Fruit fly (Drosophila melanogaster) whole organism, larva: ENCODE results near the gene CG14053.

Source experiments
- noc ChIP-seq: fragments of 200-800 bp; sonication (Bioruptor generic); optimal IDR thresholded peaks from 3 replicates; lab custom pipeline; 2019; ENCODE audit warnings: missing biosample characterization, mild to moderate bottlenecking, missing genetic modification characterization, moderate library complexity

CG14053 gene

DNA sequence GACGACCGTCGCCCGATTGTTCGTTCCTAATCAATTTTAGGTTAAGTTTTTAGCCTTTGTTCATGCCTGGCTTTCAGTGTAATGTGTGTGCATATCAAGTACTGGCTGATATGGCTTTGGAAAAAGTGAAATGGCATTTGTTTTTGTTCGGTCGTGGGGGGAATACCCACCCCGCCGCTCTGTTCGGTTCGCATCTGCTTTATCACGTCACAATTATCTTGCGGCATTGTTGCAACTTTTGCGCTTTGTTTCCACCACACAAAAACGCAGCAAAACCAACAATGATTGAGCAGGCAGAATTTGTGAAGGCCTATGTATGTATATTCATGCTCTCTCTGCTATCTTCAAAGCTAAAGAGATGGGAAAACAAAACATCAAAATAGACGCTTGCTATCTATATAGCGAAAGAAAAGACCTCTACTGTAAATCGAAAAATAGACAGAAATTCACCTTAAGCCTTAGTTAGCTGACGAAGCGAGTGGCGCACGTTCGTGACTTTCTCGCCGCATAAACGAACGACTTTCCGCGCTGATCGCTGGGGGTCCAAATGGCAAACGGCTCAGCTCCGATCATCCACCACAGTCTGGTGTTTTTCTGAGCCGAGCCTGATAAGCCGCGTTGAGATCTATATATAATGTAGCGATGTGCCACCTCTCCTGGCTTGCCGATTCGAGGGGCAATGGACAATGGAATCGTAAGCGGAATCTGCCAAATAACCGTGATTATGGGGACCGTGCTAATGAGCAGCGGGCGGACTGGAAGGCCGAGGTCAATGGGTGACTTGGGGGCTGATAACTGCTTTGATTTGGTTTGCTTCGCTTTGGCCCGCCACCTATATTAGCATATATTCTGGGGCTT is 3.9 kb upstream of the CG14053 start:
- TF ChIP-seq noc (tag; lab: Kevin White, UChicago), result no peak

DNA sequence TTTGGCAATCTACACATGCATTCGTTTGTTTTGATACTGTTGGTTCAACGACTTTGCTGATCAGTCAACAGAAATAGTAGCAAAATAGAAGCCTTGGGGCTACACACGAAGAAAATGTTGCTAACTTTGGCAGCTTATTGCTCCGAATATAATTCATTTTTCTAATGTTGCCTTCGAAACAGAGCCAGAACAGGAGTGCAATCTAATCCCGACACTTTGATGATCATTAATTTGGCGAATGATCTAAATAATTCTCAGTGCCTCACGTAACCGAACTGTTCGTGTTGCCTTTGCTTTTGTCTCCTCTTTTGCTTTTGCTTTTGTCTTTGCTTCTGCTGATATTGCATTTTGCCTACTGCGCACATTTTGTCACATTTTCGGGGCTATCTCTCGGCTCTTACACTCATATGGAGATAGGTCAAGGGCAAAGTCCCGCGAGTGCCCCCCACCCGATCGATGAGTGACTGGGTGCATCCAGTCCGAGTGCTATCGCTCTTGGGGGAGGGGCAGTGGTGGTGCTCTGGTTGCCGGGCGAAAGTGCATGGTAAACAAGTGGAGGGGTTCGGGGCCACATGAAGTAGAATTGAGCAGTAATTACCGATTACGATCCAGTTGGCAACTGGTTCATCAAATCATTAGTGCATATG is 2.5 kb upstream of the CG14053 start:
- no peak for TF ChIP-seq noc (tag; lab: Kevin White, UChicago)

DNA sequence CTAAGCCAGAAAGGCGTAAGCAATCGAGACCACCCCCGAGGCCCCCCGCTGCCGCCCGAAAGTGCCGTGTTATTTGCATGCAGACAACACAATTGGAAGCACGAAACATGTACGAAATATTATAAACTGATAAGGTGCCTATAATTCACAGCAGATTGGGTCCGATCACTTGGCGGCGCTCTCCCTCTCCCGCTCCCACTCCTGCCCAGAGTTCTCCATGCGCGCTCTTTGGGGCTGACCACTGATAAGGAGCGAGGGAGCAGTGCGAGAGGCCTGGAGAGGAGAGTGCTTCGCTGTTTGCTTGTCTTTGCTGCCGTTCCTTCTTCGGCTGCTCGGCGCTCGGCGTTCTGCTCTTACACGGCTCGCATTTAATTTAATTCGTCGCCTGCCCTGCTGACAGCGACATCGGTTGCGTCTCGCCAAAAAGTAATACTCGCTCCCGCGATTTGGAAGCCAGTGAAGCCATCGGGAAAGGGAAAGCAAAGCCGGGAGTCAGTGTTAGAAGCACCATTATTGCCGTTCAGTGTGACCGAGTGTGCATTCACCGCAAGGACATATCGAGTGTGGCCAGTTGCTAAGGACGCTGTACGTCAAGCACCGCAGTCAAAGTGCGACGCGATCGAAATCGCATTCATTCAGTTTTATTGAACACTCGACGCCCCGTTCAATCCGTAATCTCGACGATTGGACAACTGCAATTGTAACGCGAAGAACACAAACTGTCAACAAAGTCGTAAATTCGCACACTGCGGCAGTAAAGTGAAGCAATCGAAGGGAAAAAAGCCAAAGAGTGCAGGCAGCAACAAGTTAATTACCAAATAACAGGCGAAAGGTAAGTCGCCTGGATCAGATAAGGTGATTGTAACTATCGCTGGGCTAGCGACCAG is 742 bp upstream of the CG14053 start:
- TF ChIP-seq noc (tag; lab: Kevin White, UChicago), result peak; percentile 49

DNA sequence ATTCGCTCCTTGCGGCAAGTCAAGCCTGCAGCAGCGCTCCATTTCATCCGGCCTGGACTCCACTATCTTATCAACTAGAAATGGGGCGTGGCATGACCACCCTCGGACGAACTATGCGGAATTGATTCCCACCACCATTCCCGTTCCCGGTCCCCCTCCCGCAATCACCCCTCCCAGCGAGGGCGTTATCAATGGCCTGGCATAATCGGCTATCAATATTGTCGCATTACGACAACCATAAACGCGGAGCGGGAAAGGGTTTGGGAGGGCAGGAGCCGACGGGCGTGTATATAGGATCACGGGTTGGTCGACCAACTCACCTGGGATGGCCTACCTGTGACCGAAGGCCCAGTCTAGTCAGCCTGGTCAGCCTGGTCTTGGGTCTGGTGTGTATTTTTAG is 551 bp downstream of the CG14053 start:
- TF ChIP-seq noc (tag; lab: Kevin White, UChicago), result no peak

- no peak for TF ChIP-seq noc (tag; lab: Kevin White, UChicago)
These were observed 1.8 kb downstream of the CG14053 start for dm6 chrX:2191896-2192295.

DNA sequence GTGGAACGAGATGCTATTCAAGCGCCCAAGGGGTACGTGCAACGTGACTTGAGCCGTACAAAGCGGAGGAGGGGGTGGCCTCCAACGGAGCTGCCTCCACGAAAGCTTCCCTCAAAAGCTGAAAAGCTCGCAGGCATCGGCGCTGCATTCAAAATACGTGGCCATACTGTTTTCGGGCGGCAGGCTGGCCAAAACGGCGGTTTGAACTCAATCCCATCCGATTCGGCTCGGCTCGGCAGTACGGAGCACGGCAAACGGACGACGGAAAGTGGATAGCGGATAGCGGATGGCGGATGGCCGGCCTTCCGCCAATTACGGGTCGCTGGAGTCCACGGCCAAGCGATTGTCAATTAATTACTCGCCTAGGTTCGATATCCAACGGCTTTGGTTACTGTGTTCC is 4.8 kb downstream of the CG14053 start, which contains the start of gene Mct1:
Gene Mct1, plus strand, starts transcription at position 301 of the 400 bp plus-strand sequence.
- no peak for TF ChIP-seq noc (tag; lab: Kevin White, UChicago)

DNA sequence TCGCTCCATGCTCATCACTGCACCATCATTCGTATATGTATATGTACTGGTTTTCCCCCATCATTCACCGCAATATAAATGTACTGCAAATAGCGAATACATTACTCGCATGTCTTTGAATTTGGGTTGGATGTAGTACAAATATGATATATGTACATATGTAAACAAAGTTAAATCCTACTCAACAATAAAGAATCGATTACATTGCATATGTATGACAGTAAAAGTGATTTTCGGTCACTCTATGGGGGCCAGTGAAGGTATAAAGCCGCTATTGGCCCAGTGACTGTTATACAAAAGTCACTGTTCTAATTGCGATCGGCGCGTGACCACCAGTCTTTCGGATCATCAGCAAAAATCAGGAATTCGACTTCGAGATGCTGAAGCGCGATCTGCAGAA is 6.2 kb downstream of the CG14053 start, which contains the start of gene CG3457:
Gene CG3457, plus strand, starts transcription at position 301 of the 400 bp plus-strand sequence.
- no peak for TF ChIP-seq noc (tag; lab: Kevin White, UChicago)

DNA sequence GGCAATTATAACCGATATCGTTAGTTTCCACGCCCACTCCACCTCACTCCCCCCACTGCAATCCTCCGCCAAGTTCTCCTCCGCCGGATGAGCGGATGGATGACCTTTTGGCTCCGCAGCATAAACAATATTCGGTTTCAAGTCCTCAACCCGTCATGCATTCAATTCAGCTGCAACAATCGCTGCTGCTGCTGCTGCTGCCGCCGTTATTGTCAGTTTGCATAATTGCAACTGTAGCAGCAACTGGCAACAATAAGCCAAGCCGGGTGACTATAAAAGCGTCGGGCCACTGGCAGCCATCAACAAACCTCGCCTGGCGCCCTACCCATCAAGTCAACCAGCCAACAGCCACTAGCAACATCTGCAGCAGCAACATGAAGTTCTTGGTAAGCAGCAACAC is 7.2 kb downstream of the CG14053 start, which contains the start of gene CG17777:
Gene CG17777, plus strand, starts transcription at position 301 of the 400 bp plus-strand sequence.
- TF ChIP-seq noc (tag; lab: Kevin White, UChicago), result no peak

dm6 chrX:2184563-2184962 is 9.1 kb downstream of the CG14053 start, which contains the start of the genes Nmd3 and CG17776:
TSS of gene Nmd3 (minus strand) at chrX:2184668.
TSS of gene CG17776 (plus strand) at chrX:2184725.
- TF ChIP-seq noc (tag; lab: Kevin White, UChicago), result peak; percentile 36

- TF ChIP-seq noc (tag; lab: Kevin White, UChicago), result no peak
These were observed 12.9 kb downstream of the CG14053 start, which contains the start of gene pn for dm6 chrX:2180750-2181261. TSS of gene pn (plus strand) at chrX:2181211.

DNA sequence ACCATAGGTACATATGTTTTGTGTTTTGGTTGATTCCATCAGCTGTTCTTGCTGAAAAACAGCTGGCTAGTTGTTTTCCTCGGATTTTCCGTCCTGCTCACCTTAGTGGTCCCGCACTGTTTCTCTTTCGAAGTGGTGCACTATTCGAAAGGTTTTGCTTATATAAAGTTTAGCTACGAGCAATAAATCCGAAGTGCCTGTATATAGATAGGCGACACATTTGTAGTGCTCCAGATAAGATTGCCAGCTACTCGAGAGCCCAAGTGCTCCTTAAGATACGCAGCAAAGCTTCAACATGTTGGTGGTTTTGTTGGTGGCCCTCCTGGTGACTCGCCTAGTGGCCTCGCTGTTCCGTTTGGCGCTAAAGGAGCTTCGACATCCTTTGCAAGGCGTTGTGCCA is 14.9 kb downstream of the CG14053 start, which contains the start of gene Cyp4ae1:
Gene Cyp4ae1, plus strand, starts transcription at position 206 of the 400 bp plus-strand sequence.
- no peak for TF ChIP-seq noc (tag; lab: Kevin White, UChicago)

DNA sequence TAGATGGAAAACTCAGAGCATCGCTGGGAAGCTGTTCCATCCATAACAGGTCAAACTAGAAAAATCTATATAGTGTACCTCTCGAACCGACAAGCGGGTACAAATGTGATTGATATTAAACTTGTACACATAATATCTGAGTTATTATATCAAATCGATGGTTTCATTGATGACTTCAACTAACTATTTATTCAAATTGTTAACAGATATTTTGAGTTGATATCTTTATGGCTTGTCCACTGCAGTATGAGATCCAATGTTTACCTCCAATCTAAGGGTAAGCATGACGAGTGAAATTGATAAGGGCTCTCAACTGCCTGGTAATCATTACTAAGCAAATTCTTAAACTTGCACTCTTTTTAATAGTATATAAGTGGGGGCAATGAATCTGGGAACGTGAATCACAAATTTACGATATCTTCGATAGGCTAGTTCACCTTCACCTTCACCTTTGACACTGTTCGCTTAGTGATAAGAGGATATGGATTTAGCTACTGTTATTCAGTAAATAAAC is 17.7 kb downstream of the CG14053 start, which contains the start of gene Cyp4d2:
Gene Cyp4d2, plus strand, starts transcription at position 51 of the 514 bp plus-strand sequence.
- TF ChIP-seq noc (tag; lab: Kevin White, UChicago), result no peak

dm6 chrX:2175265-2175795 is 18.4 kb downstream of the CG14053 start, which contains the start of gene Cyp4d14:
TSS of gene Cyp4d14 (minus strand) at chrX:2175315.
- TF ChIP-seq noc (tag; lab: Kevin White, UChicago), result no peak

- TF ChIP-seq noc (tag; lab: Kevin White, UChicago), result no peak
These were observed 21.3 kb downstream of the CG14053 start, which contains the start of gene ND-B14.5A for dm6 chrX:2172420-2172827. TSS of gene ND-B14.5A (plus strand) at chrX:2172526.
